Fruit fly (Drosophila melanogaster) S2 (cell line): Measurements from ENCODE around the gene CG33493.

Experiments used
- CG8478 ChIP-seq: fragments of >200 bp; optimal IDR thresholded peaks from 2 replicates; lab custom pipeline; 2018
- CTCF ChIP-seq, 2 experiments: fragments of >200 bp; optimal IDR thresholded peaks; 2 replicates each; lab custom pipeline; 2018

- TF ChIP-seq CG8478 (lab: Kevin White, UChicago) (no peak), CTCF (optimal IDR thresholded peaks at IDR 0.05; lab: Kevin White, UChicago) (no peak)
These were observed 12.8 kb downstream of the CG33493 start for dm6 chr3L:10680177-10680576.
